Worm (Caenorhabditis elegans) whole organism, L4 larva: ENCODE measurements around the gene srh-139.

ENCODE experiments used
- daf-12 ChIP-seq: fragments of 150-350 bp; optimal IDR thresholded peaks from 2 replicates; lab custom pipeline; 2014; ENCODE audit warnings: missing biosample characterization, missing genetic modification reagents, missing genetic modification characterization
- daf-19 ChIP-seq: fragments of 200-800 bp; sonication (Bioruptor generic); conservative IDR thresholded peaks from 2 replicates; pipeline ENCODE4 v1.3.6; 2022; ENCODE audit warnings: missing genetic modification characterization, missing compliant biosample characterization
- fos-1 ChIP-seq: fragments of 150-350 bp; optimal IDR thresholded peaks from 2 replicates; lab custom pipeline; 2014; ENCODE audit warnings: missing biosample characterization, missing genetic modification characterization

ce11 chrV:16471995-16472563 lies 11.7 kb upstream of the srh-139 start, which contains the start of gene srw-35:
- TF ChIP-seq fos-1 (no peak), daf-12 (tag; lab: Kevin White, UChicago) (no peak), daf-19 (GFP tag; lab: Robert Waterston, UW) (no peak)
